Fruit fly (Drosophila melanogaster): ENCODE results near the gene CG42835.

CG42835 gene

DNA sequence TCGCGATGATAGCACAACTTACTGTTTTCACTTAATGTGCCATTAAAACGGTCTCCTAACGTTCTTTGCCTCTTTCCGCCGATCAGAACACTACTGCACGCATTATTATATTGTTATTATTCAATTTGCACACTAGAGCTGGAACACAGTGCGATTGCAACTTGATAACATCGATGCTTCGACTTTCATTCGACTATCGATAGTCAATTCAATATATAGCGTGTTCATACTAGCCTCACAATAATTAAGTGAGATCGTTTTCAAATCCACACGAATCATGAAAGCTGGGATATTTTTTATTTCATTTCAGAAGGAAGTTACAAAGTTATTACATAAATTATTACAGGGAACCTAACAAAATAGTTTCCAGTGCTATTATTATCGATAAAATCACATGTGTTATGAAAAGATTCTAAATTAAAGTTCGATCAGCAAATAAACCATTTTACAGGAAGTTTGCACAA, 19.1 kb upstream of the CG42835 start:
- TF ChIP-seq h (optimal IDR thresholded peaks at IDR 0.05) (no peak), ttk (optimal IDR thresholded peaks at IDR 0.05) (no peak), Sin3A (optimal IDR thresholded peaks at IDR 0.05) (no peak), psq (optimal IDR thresholded peaks at IDR 0.05) (no peak), Myc (optimal IDR thresholded peaks at IDR 0.05) (no peak), insv (optimal IDR thresholded peaks at IDR 0.05) (no peak)

DNA sequence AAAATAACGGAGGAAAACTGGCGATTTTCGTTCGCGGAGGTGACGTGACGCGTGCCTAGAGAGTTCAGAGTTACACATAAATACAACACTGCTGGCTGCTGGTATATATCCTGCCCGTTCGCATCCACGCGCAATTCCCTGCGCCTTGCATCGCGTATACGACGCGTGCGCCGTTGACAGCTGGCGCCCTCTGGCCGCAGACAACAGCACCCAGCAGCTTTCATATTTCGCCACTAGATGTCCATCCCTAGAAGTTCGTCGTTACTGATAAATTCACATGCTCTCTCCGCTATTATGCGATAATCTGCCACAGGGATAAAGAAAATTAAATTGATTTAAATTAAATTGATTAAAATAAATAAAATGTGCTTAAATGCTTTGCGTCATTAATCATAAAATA, 18.0 kb upstream of the CG42835 start, which contains the start of gene Sur-8:
TSS of gene Sur-8 (minus strand) at position 82 of the 400 bp plus-strand sequence.
- TF ChIP-seq psq (optimal IDR thresholded peaks at IDR 0.05), result no peak
- no peak for TF ChIP-seq Sin3A (optimal IDR thresholded peaks at IDR 0.05)
- TF ChIP-seq ttk (optimal IDR thresholded peaks at IDR 0.05), result no peak

- no peak for TF ChIP-seq psq (optimal IDR thresholded peaks at IDR 0.05)
- TF ChIP-seq Myc (optimal IDR thresholded peaks at IDR 0.05), result no peak
Measured at dm6 chr3R:17403188-17403587, 17.2 kb upstream of the CG42835 start, which contains the start of gene CG34279. TSS of gene CG34279 (minus strand) at chr3R:17403288.

- TF ChIP-seq ttk (optimal IDR thresholded peaks at IDR 0.05), result no peak
- no peak for TF ChIP-seq Sin3A (optimal IDR thresholded peaks at IDR 0.05)
- TF ChIP-seq psq (optimal IDR thresholded peaks at IDR 0.05), result no peak
- TF ChIP-seq insv (optimal IDR thresholded peaks at IDR 0.05), result no peak
- no peak for TF ChIP-seq h (optimal IDR thresholded peaks at IDR 0.05)
- no peak for TF ChIP-seq Myc (optimal IDR thresholded peaks at IDR 0.05)
Measured at dm6 chr3R:17403618-17404017, 16.8 kb upstream of the CG42835 start, which contains the start of gene CG34280. TSS of gene CG34280 (minus strand) at chr3R:17403718.

- TF ChIP-seq ttk (optimal IDR thresholded peaks at IDR 0.05) (no peak), insv (optimal IDR thresholded peaks at IDR 0.05) (no peak), Sin3A (optimal IDR thresholded peaks at IDR 0.05) (no peak), Myc (optimal IDR thresholded peaks at IDR 0.05) (no peak), psq (optimal IDR thresholded peaks at IDR 0.05) (no peak), h (optimal IDR thresholded peaks at IDR 0.05) (no peak)
Measured at dm6 chr3R:17404155-17404554, 16.3 kb upstream of the CG42835 start.

dm6 chr3R:17405009-17405408, 15.4 kb upstream of the CG42835 start, which contains the start of gene CG42823:
TSS of gene CG42823 (minus strand) at chr3R:17405109.
- TF ChIP-seq psq (optimal IDR thresholded peaks at IDR 0.05) (no peak), Myc (optimal IDR thresholded peaks at IDR 0.05) (no peak), h (optimal IDR thresholded peaks at IDR 0.05) (no peak), ttk (optimal IDR thresholded peaks at IDR 0.05) (no peak), insv (optimal IDR thresholded peaks at IDR 0.05) (no peak), Sin3A (optimal IDR thresholded peaks at IDR 0.05) (no peak)

DNA sequence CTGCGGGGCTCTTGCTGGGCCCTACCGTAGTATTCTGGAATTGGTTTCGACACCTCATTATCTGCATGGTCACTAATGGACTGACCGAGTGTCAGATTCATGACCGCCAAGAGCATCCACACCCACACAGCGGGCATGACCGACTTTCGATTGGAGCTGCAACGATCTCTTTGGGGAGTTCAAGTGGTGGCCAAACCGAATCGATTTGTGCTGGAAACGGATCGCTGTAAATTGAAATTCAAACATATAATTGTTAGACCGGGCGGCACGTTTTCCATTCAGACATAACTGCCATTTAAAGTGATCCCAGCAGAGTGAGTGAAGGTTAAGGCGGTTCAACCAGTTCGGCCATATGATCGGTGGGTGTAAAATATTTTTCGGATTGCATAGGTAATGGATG, 14.0 kb upstream of the CG42835 start, which contains the start of the genes CG42824 and CG42798:
TSS of gene CG42824 (minus strand) at position 101 of the 400 bp plus-strand sequence.
TSS of gene CG42798 (plus strand) at position 268 of the 400 bp plus-strand sequence.
- no peak for TF ChIP-seq psq (optimal IDR thresholded peaks at IDR 0.05)

- TF ChIP-seq psq (optimal IDR thresholded peaks at IDR 0.05) (no peak), ttk (optimal IDR thresholded peaks at IDR 0.05) (no peak), insv (optimal IDR thresholded peaks at IDR 0.05) (no peak), Myc (optimal IDR thresholded peaks at IDR 0.05) (no peak), Sin3A (optimal IDR thresholded peaks at IDR 0.05) (no peak), h (optimal IDR thresholded peaks at IDR 0.05) (no peak)
Measured at dm6 chr3R:17407576-17407975, 12.9 kb upstream of the CG42835 start, which contains the start of gene CG17283. TSS of gene CG17283 (plus strand) at chr3R:17407876.

DNA sequence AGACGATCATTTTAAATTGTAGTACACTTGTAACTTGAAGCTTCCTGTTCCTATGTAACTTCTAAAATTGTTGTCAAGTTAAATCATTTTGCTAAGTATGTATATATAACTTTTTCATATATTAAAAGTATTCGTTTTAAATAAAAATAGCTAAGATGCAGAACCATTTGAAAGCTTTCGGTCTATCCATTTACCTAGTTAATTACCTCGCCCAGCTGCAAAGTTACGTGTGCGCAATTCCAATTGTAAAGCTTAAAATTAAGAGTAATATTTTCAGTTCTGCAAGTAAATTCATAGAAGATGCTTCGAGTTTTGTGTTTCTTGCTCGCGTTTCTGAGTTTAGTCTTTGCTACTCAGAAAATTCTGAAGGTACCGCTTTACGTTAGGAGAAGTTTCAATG, 11.1 kb upstream of the CG42835 start, which contains the start of gene CG5860:
TSS of gene CG5860 (plus strand) at position 301 of the 400 bp plus-strand sequence.
- TF ChIP-seq Sin3A (optimal IDR thresholded peaks at IDR 0.05) (no peak), insv (optimal IDR thresholded peaks at IDR 0.05) (no peak), Myc (optimal IDR thresholded peaks at IDR 0.05) (no peak)

dm6 chr3R:17410808-17411207, 9.6 kb upstream of the CG42835 start, which contains the start of gene CG5863:
TSS of gene CG5863 (plus strand) at chr3R:17411108.
- TF ChIP-seq ttk (optimal IDR thresholded peaks at IDR 0.05), result no peak
- TF ChIP-seq Sin3A (optimal IDR thresholded peaks at IDR 0.05), result no peak
- TF ChIP-seq insv (optimal IDR thresholded peaks at IDR 0.05), result no peak
- no peak for TF ChIP-seq psq (optimal IDR thresholded peaks at IDR 0.05)
- no peak for TF ChIP-seq Myc (optimal IDR thresholded peaks at IDR 0.05)
- TF ChIP-seq h (optimal IDR thresholded peaks at IDR 0.05), result no peak

dm6 chr3R:17412458-17413127, 7.8 kb upstream of the CG42835 start, which contains the start of gene CG42821:
TSS of gene CG42821 (plus strand) at chr3R:17413077.
- TF ChIP-seq h (optimal IDR thresholded peaks at IDR 0.05) (no peak), psq (optimal IDR thresholded peaks at IDR 0.05) (no peak), ttk (optimal IDR thresholded peaks at IDR 0.05) (no peak), insv (optimal IDR thresholded peaks at IDR 0.05) (no peak), Sin3A (optimal IDR thresholded peaks at IDR 0.05) (no peak), Myc (optimal IDR thresholded peaks at IDR 0.05) (no peak)

DNA sequence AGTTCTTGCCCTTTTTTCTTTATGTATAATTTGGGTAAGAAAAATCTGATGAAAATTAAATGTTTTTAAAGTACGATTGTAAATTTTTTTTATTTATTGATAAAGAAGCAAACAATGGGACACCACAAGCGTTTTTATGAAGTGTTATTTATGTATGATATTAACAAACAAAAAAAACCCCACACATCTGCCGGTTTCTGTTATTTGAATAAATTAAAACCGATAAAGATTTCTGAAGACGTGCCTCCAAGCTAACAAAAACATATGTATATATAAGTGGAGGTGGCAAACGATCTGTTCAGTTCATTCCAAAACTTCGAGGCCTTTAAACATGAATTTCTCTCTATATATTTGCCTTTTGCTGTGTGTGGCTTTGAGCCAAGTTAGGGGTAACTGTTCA, 6.8 kb upstream of the CG42835 start, which contains the start of gene CG42822:
TSS of gene CG42822 (plus strand) at position 301 of the 400 bp plus-strand sequence.
- TF ChIP-seq Sin3A (optimal IDR thresholded peaks at IDR 0.05), result no peak

DNA sequence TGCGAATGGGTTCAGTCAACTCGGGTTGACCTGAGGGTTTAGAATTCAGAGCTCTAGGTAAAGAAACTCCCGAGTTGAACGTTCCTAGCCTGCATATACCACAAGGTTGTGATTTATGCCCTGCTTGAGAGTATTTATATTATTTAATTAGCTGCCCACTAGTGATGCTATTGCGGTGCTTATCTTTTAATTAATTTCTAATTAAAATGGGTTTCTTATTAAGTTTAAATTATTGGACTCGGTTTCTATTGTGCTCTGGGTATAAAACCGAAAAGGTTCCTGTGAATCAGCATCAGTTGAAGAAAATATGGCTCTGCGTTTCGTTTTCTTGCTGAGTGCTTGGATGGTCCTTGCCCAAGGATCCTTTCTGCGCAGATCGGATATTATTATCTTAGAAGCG, 5.0 kb upstream of the CG42835 start, which contains the start of gene CG5866:
TSS of gene CG5866 (plus strand) at position 301 of the 400 bp plus-strand sequence.
- no peak for TF ChIP-seq insv (optimal IDR thresholded peaks at IDR 0.05)
- TF ChIP-seq Sin3A (optimal IDR thresholded peaks at IDR 0.05), result no peak
- no peak for TF ChIP-seq psq (optimal IDR thresholded peaks at IDR 0.05)
- no peak for TF ChIP-seq h (optimal IDR thresholded peaks at IDR 0.05)
- TF ChIP-seq Myc (optimal IDR thresholded peaks at IDR 0.05), result no peak
- no peak for TF ChIP-seq ttk (optimal IDR thresholded peaks at IDR 0.05)
